Fruit fly (Drosophila melanogaster) whole organism, wandering third instar larva: ENCODE results near the gene CG44005.

Experiments used
- CG9705 ChIP-seq: fragments of 200-800 bp; sonication (Bioruptor generic); optimal IDR thresholded peaks from 2 replicates; lab custom pipeline; 2018; ENCODE audit warnings: missing biosample characterization, mild to moderate bottlenecking, missing genetic modification characterization
- Sp1 ChIP-seq: fragments of 200-800 bp; sonication (Bioruptor generic); optimal IDR thresholded peaks from 3 replicates; lab custom pipeline; 2019; ENCODE audit warnings: missing biosample characterization, mild to moderate bottlenecking, missing genetic modification characterization, moderate library complexity
- h ChIP-seq: fragments of 200-800 bp; sonication (Bioruptor generic); optimal IDR thresholded peaks from 3 replicates; lab custom pipeline; 2016; ENCODE audit warnings: missing biosample characterization, mild to moderate bottlenecking, missing genetic modification characterization
- pan ChIP-seq: fragments of >200 bp; optimal IDR thresholded peaks from 2 replicates; lab custom pipeline; 2017
- woc ChIP-seq: sonication (Bioruptor generic); optimal IDR thresholded peaks from 2 replicates; lab custom pipeline; 2016; ENCODE audit warnings: missing biosample characterization, mild to moderate bottlenecking, missing genetic modification characterization

DNA sequence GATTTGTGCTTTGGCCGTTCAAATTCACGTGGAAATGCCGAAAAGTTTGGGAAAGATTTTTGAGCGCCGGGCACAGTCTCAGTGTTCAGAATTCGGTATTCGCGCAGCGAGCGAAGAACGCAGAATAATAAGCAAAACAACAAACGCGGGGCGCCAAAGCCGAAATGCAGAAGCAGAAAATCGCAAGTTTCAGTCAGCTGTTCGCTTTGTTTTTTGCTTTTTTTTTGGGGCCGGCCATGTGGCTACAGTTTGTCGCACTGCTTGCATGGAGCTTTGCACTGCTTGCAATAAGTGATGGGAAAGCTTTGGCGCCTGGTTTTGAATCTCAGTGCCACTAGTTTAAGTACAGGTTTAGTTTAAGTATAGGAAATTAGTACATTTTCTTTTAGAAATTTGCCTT, 46.0 kb downstream of the CG44005 start:
- no peak for TF ChIP-seq woc
- TF ChIP-seq pan (lab: Kevin White, UChicago) = no peak
- TF ChIP-seq CG9705 (GFP tag; lab: Kevin White, UChicago) = no peak
- peak; percentile 57 for TF ChIP-seq Sp1 (GFP tag; lab: Kevin White, UChicago)
- TF ChIP-seq h (GFP tag; lab: Kevin White, UChicago) = peak; percentile 28
